Worm (Caenorhabditis elegans): ENCODE data around the gene Y39H10B.3.

- TF ChIP-seq ceh-82 (tag; optimal IDR thresholded peaks at IDR 0.05) (peak in 2 of 3 experiments; percentile 49 to 66), aly-2 (tag; optimal IDR thresholded peaks at IDR 0.05) (no peak), efl-1 (optimal IDR thresholded peaks at IDR 0.05) (peak; percentile 78 to 90), efl-1 (GFP tag; optimal IDR thresholded peaks at IDR 0.05 in 1 of 2) (peak; percentile 41 to 95), unc-86 (tag; optimal IDR thresholded peaks at IDR 0.05) (peak; percentile 82), C04F5.9 (tag; optimal IDR thresholded peaks at IDR 0.05) (no peak), lin-39 (tag; optimal IDR thresholded peaks at IDR 0.05) (peak; percentile 28), fkh-4 (tag; optimal IDR thresholded peaks at IDR 0.05; ENCODE audit: borderline replicate concordance) (no peak), alr-1 (tag; optimal IDR thresholded peaks at IDR 0.05; ENCODE audit: borderline replicate concordance) (no peak), ztf-11 (tag; optimal IDR thresholded peaks at IDR 0.05) (peak in 1 of 2 experiments; percentile 63), lin-13 (GFP tag; optimal IDR thresholded peaks at IDR 0.05) (peak; percentile 66), rnt-1 (tag; optimal IDR thresholded peaks at IDR 0.05) (peak; percentile 79), unc-62 (GFP tag; optimal IDR thresholded peaks at IDR 0.05) (no peak), C34B4.2 (tag; optimal IDR thresholded peaks at IDR 0.05) (no peak), lin-15B (tag; optimal IDR thresholded peaks at IDR 0.05) (no peak)
Observed at ce11 chrV:3703888-3704287, 33.3 kb downstream of the Y39H10B.3 start.

All from whole organism, L1 larva.